Fruit fly (Drosophila melanogaster) whole organism, prepupa: ENCODE data around the gene zormin.
A peak's percentile ranks its signal among the peaks of the same experiment; 100 is the strongest.

Experiments used
- Blimp-1 ChIP-seq: fragments of 200-800 bp; sonication (Bioruptor generic); optimal IDR thresholded peaks from 3 replicates; lab custom pipeline; 2017; ENCODE audit warnings: missing biosample characterization, missing genetic modification characterization, mild to moderate bottlenecking, moderate library complexity, missing genetic modification reagents
- CG10631 ChIP-seq: fragments of 200-800 bp; sonication (Bioruptor generic); optimal IDR thresholded peaks from 2 replicates; lab custom pipeline; 2016; ENCODE audit warnings: missing biosample characterization, missing genetic modification characterization
- CG10669 ChIP-seq: fragments of 200-800 bp; sonication (Bioruptor generic); optimal IDR thresholded peaks from 3 replicates; lab custom pipeline; 2018; ENCODE audit warnings: missing biosample characterization, mild to moderate bottlenecking, missing genetic modification characterization, moderate library complexity
- CG11762 ChIP-seq: fragments of 200-800 bp; sonication (Bioruptor generic); optimal IDR thresholded peaks from 3 replicates; lab custom pipeline; 2016; ENCODE audit warnings: missing biosample characterization, missing genetic modification characterization; ENCODE audit not compliant: insufficient read depth
- CG11902 ChIP-seq: fragments of 200-800 bp; sonication (Bioruptor generic); optimal IDR thresholded peaks from 3 replicates; lab custom pipeline; 2016; ENCODE audit warnings: missing biosample characterization, missing genetic modification characterization
- CG15336 ChIP-seq: fragments of 200-800 bp; sonication (Bioruptor generic); IDR thresholded peaks from 2 replicates; pipeline ENCODE4 v1.3.6; 2022; ENCODE audit warnings: missing biosample characterization, missing genetic modification characterization
- CG1621 ChIP-seq: fragments of 200-800 bp; sonication (Bioruptor generic); optimal IDR thresholded peaks from 3 replicates; lab custom pipeline; 2018; ENCODE audit warnings: missing biosample characterization, mild to moderate bottlenecking, missing genetic modification characterization
- CG16779 ChIP-seq: fragments of 200-800 bp; sonication (Bioruptor generic); optimal IDR thresholded peaks from 3 replicates; lab custom pipeline; 2017; ENCODE audit warnings: missing biosample characterization, mild to moderate bottlenecking, missing genetic modification characterization
- CG31627 ChIP-seq: fragments of 200-800 bp; sonication (Bioruptor generic); optimal IDR thresholded peaks from 3 replicates; lab custom pipeline; 2016; ENCODE audit warnings: missing biosample characterization, missing genetic modification characterization
- CG32006 ChIP-seq: fragments of 200-800 bp; sonication (Bioruptor generic); optimal IDR thresholded peaks from 3 replicates; lab custom pipeline; 2017; ENCODE audit warnings: missing biosample characterization, mild to moderate bottlenecking, missing genetic modification characterization
- CG34406 ChIP-seq: fragments of 200-800 bp; sonication (Bioruptor generic); optimal IDR thresholded peaks from 3 replicates; lab custom pipeline; 2016; ENCODE audit warnings: missing biosample characterization, missing genetic modification characterization
- CG3919 ChIP-seq: fragments of 200-800 bp; sonication (Bioruptor generic); optimal IDR thresholded peaks from 3 replicates; lab custom pipeline; 2016; ENCODE audit warnings: missing biosample characterization, missing genetic modification characterization
- CG4318 ChIP-seq: fragments of 200-800 bp; sonication (Bioruptor generic); optimal IDR thresholded peaks from 3 replicates; lab custom pipeline; 2017; ENCODE audit warnings: missing biosample characterization, mild to moderate bottlenecking, missing genetic modification characterization
- CG6163 ChIP-seq: fragments of 200-800 bp; sonication (Bioruptor generic); IDR thresholded peaks from 3 replicates; pipeline ENCODE4 v1.3.6; 2022; ENCODE audit warnings: missing biosample characterization, missing genetic modification characterization
- CG6276 ChIP-seq: fragments of 200-800 bp; sonication (Bioruptor generic); optimal IDR thresholded peaks from 2 replicates; lab custom pipeline; 2017; ENCODE audit warnings: missing biosample characterization, mild to moderate bottlenecking, missing genetic modification characterization
- CG6792 ChIP-seq: fragments of 200-800 bp; sonication (Bioruptor generic); optimal IDR thresholded peaks from 3 replicates; lab custom pipeline; 2016; ENCODE audit warnings: missing biosample characterization, missing genetic modification characterization
- CG6808 ChIP-seq: fragments of 200-800 bp; sonication (Bioruptor generic); optimal IDR thresholded peaks from 3 replicates; lab custom pipeline; 2017; ENCODE audit warnings: missing biosample characterization, missing genetic modification characterization, mild to moderate bottlenecking, moderate library complexity, missing genetic modification reagents
- CG6854 ChIP-seq: fragments of 200-800 bp; sonication (Bioruptor generic); optimal IDR thresholded peaks from 2 replicates; lab custom pipeline; 2017; ENCODE audit warnings: missing biosample characterization, mild to moderate bottlenecking, missing genetic modification characterization
- CG7368 ChIP-seq: fragments of 200-800 bp; sonication (Bioruptor generic); optimal IDR thresholded peaks from 3 replicates; lab custom pipeline; 2016; ENCODE audit warnings: missing biosample characterization, missing genetic modification characterization
- CG8119 ChIP-seq: fragments of 200-800 bp; sonication (Bioruptor generic); IDR thresholded peaks from 3 replicates; pipeline ENCODE4 v1.3.6; 2022; ENCODE audit warnings: missing biosample characterization, missing genetic modification characterization
- CG8319 ChIP-seq: fragments of 200-800 bp; sonication (Bioruptor generic); optimal IDR thresholded peaks from 3 replicates; lab custom pipeline; 2016; ENCODE audit warnings: missing biosample characterization, missing genetic modification characterization
- CG8632 ChIP-seq: fragments of 200-800 bp; sonication (Bioruptor generic); optimal IDR thresholded peaks from 3 replicates; lab custom pipeline; 2016; ENCODE audit warnings: missing biosample characterization, missing genetic modification characterization
- CG9139 ChIP-seq: fragments of 200-800 bp; sonication (Bioruptor generic); optimal IDR thresholded peaks from 3 replicates; lab custom pipeline; 2017; ENCODE audit warnings: missing biosample characterization, mild to moderate bottlenecking, missing genetic modification characterization
- Eip75B ChIP-seq: fragments of 200-800 bp; sonication (Bioruptor generic); optimal IDR thresholded peaks from 3 replicates; lab custom pipeline; 2016; ENCODE audit warnings: missing biosample characterization, missing genetic modification characterization
- Eip78C ChIP-seq: fragments of 200-800 bp; sonication (Bioruptor generic); peaks from one replicate; lab custom pipeline; 2016; ENCODE audit warnings: missing biosample characterization, missing genetic modification characterization
- Eip93F ChIP-seq: fragments of 200-800 bp; sonication (Bioruptor generic); optimal IDR thresholded peaks from 2 replicates; lab custom pipeline; 2016; ENCODE audit warnings: missing biosample characterization, mild to moderate bottlenecking, missing genetic modification characterization
- Ets96B ChIP-seq: fragments of 200-800 bp; optimal IDR thresholded peaks from 2 replicates; lab custom pipeline; 2019; ENCODE audit warnings: missing biosample characterization, mild to moderate bottlenecking, missing genetic modification characterization, moderate library complexity
- Hr38 ChIP-seq: sonication (Bioruptor generic); optimal IDR thresholded peaks from 2 replicates; lab custom pipeline; 2016; ENCODE audit warnings: missing biosample characterization, missing genetic modification characterization
- Hr39 ChIP-seq: fragments of 200-800 bp; sonication (Bioruptor generic); optimal IDR thresholded peaks from 2 replicates; lab custom pipeline; 2016; ENCODE audit warnings: missing biosample characterization, missing genetic modification characterization
- Hr4 ChIP-seq: fragments of 200-800 bp; sonication (Bioruptor generic); optimal IDR thresholded peaks from 3 replicates; lab custom pipeline; 2016; ENCODE audit warnings: missing biosample characterization, missing genetic modification characterization
- Lpt ChIP-seq: fragments of 200-800 bp; sonication (Bioruptor generic); optimal IDR thresholded peaks from 3 replicates; lab custom pipeline; 2016; ENCODE audit warnings: missing biosample characterization, missing genetic modification characterization
- OdsH ChIP-seq: fragments of 200-800 bp; sonication (Bioruptor generic); optimal IDR thresholded peaks from 3 replicates; lab custom pipeline; 2016; ENCODE audit warnings: missing biosample characterization, missing genetic modification characterization
- Smox ChIP-seq: fragments of 200-800 bp; sonication (Bioruptor generic); optimal IDR thresholded peaks from 3 replicates; lab custom pipeline; 2016; ENCODE audit warnings: missing biosample characterization, missing genetic modification characterization
- Sox102F ChIP-seq: fragments of 200-800 bp; sonication (Bioruptor generic); optimal IDR thresholded peaks from 2 replicates; lab custom pipeline; 2016; ENCODE audit warnings: missing biosample characterization, mild to moderate bottlenecking, missing genetic modification characterization
- Sox14 ChIP-seq: fragments of 200-800 bp; sonication (Bioruptor generic); optimal IDR thresholded peaks from 3 replicates; lab custom pipeline; 2016; ENCODE audit warnings: missing biosample characterization, missing genetic modification characterization
- Sox15 ChIP-seq: fragments of 200-800 bp; sonication (Bioruptor generic); optimal IDR thresholded peaks from 3 replicates; lab custom pipeline; 2016; ENCODE audit warnings: missing biosample characterization, missing genetic modification characterization
- achi ChIP-seq: fragments of 200-800 bp; sonication (Bioruptor generic); optimal IDR thresholded peaks from 3 replicates; lab custom pipeline; 2016; ENCODE audit warnings: missing biosample characterization, missing genetic modification characterization
- acj6 ChIP-seq: fragments of 200-800 bp; sonication (Bioruptor generic); optimal IDR thresholded peaks from 3 replicates; lab custom pipeline; 2016; ENCODE audit warnings: missing biosample characterization, missing genetic modification characterization
- cyc ChIP-seq: fragments of 200-800 bp; sonication (Bioruptor generic); optimal IDR thresholded peaks from 3 replicates; lab custom pipeline; 2016; ENCODE audit warnings: missing biosample characterization, missing genetic modification characterization
- eg ChIP-seq: fragments of 200-800 bp; sonication (Bioruptor generic); IDR thresholded peaks from 3 replicates; pipeline ENCODE4 v1.3.6; 2022; ENCODE audit warnings: missing biosample characterization, missing genetic modification characterization
- esn ChIP-seq: fragments of 200-800 bp; sonication (Bioruptor generic); optimal IDR thresholded peaks from 2 replicates; lab custom pipeline; 2016; ENCODE audit warnings: missing biosample characterization, mild to moderate bottlenecking, missing genetic modification characterization, moderate library complexity
- fd59A ChIP-seq: fragments of 200-800 bp; sonication (Bioruptor generic); optimal IDR thresholded peaks from 2 replicates; lab custom pipeline; 2017; ENCODE audit warnings: missing biosample characterization, mild to moderate bottlenecking, missing genetic modification characterization, missing genetic modification reagents
- fd85E ChIP-seq: fragments of 200-800 bp; sonication (Bioruptor generic); optimal IDR thresholded peaks from 3 replicates; lab custom pipeline; 2016; ENCODE audit warnings: missing biosample characterization, missing genetic modification characterization
- net ChIP-seq: fragments of 200-800 bp; sonication (Bioruptor generic); optimal IDR thresholded peaks from 3 replicates; lab custom pipeline; 2016; ENCODE audit warnings: missing biosample characterization, missing genetic modification characterization
- pdm3 ChIP-seq: fragments of 200-800 bp; sonication (Bioruptor generic); optimal IDR thresholded peaks from 3 replicates; lab custom pipeline; 2016; ENCODE audit warnings: missing biosample characterization, missing genetic modification characterization
- salr ChIP-seq, 2 experiments: fragments of 200-800 bp; sonication (Bioruptor generic); optimal IDR thresholded peaks; 3 replicates each; lab custom pipeline; 2016 to 2018; ENCODE audit warnings: missing biosample characterization in 2 of 2, missing genetic modification characterization in 2 of 2, mild to moderate bottlenecking in 1 of 2
- spab ChIP-seq: fragments of 200-800 bp; sonication (Bioruptor generic); optimal IDR thresholded peaks from 2 replicates; lab custom pipeline; 2017; ENCODE audit warnings: missing biosample characterization, mild to moderate bottlenecking, missing genetic modification characterization, missing genetic modification reagents
- svp ChIP-seq: fragments of 200-800 bp; sonication (Bioruptor generic); peaks from one replicate; lab custom pipeline; 2016; ENCODE audit warnings: missing biosample characterization, missing genetic modification characterization
- topi ChIP-seq: fragments of 200-800 bp; sonication (Bioruptor generic); optimal IDR thresholded peaks from 3 replicates; lab custom pipeline; 2016; ENCODE audit warnings: missing biosample characterization, missing genetic modification characterization
- vri ChIP-seq: fragments of 200-800 bp; sonication (Bioruptor generic); optimal IDR thresholded peaks from 3 replicates; lab custom pipeline; 2016; ENCODE audit warnings: missing biosample characterization, mild to moderate bottlenecking, missing genetic modification characterization

The zormin gene

DNA sequence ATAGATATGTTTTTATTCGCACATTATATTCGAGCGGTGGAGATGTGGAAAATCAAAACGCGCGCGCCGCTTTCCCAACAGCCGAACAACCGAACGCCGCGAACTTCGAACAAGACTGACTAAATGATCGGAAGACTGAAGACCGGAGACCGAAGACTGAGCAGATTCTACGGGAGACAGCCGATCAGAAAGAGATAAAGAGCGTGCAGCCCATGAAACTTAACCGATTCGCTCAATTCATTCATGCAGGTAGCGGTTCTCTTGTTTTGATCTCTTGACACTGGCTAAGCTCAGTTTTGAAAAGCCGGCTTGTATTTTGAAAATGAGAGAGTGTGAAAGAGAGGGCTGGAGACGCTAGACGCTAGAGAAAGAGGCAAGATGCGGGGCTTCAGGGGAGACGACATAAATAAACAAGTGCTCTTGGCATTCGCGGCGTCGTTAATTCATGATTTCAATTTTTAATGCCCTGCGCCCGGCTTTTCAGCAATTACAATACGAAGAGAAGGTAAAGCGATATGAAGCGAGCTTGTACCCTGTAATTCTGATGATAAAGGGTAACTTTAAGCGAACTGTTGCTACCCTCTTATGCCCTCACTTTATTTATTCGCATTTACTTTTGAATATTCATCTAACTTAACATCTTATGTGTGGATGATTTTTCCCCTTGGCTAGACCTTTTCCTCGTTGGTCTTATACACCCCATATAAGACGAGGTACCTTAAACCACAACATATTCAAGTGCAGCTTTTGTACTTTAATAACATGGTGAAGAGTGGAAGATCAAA is at the start of gene zormin:
zormin (minus strand) TSS at position 113 of the 785 bp plus-strand sequence.
- TF ChIP-seq spab, result peak; percentile 61
- peak; percentile 6 for TF ChIP-seq Lpt
- peak; percentile 93 for TF ChIP-seq svp (GFP tag; lab: Kevin White, UChicago)
- no peak for TF ChIP-seq CG16779 (tag; lab: Kevin White, UChicago)
- TF ChIP-seq CG8319 (GFP tag; lab: Kevin White, UChicago), result peak; percentile 59
- TF ChIP-seq Hr39 (GFP tag; lab: Kevin White, UChicago), result peak; percentile 74
- peak; percentile 55 for TF ChIP-seq Blimp-1 (GFP tag; lab: Kevin White, UChicago)
- peak; percentile 86 for TF ChIP-seq CG11902
- peak; percentile 88 for TF ChIP-seq CG6163 (GFP tag; lab: Robert Waterston, UW)
- TF ChIP-seq acj6 (GFP tag; lab: Kevin White, UChicago), result peak; percentile 81
- TF ChIP-seq cyc (GFP tag; lab: Kevin White, UChicago), result peak; percentile 88
- peak; percentile 46; the same call in 1 of the 2 replicates for TF ChIP-seq CG15336 (GFP tag; lab: Robert Waterston, UW)
- peak; percentile 72 for TF ChIP-seq CG6792 (GFP tag; lab: Kevin White, UChicago)
- peak; percentile 61 for TF ChIP-seq CG31627 (GFP tag; lab: Kevin White, UChicago)
- no peak for TF ChIP-seq Eip93F
- peak; percentile 68 for TF ChIP-seq CG34406 (GFP tag; lab: Kevin White, UChicago)
- TF ChIP-seq CG1621 (tag; lab: Kevin White, UChicago), result peak; percentile 73
- peak; percentile 64 for TF ChIP-seq CG32006
- TF ChIP-seq esn (GFP tag; lab: Kevin White, UChicago), result peak; percentile 70
- TF ChIP-seq salr (GFP tag; optimal IDR thresholded peaks at IDR 0.05; lab: Kevin White, UChicago), result peak in 1 of 2 experiments; percentile 70
- TF ChIP-seq Sox14 (GFP tag; lab: Kevin White, UChicago), result peak; percentile 66
- TF ChIP-seq CG10669 (GFP tag; lab: Kevin White, UChicago), result peak; percentile 76
- TF ChIP-seq CG6808 (GFP tag; lab: Kevin White, UChicago), result peak; percentile 43
- peak; percentile 53; the same call in 2 of the 3 replicates for TF ChIP-seq CG8119
- TF ChIP-seq achi, result peak; percentile 68
- peak; percentile 87 for TF ChIP-seq CG3919 (GFP tag; lab: Kevin White, UChicago)
- TF ChIP-seq pdm3 (GFP tag; lab: Kevin White, UChicago), result peak; percentile 77
- peak; percentile 63 for TF ChIP-seq net (GFP tag; lab: Kevin White, UChicago)
- peak; percentile 77 for TF ChIP-seq Ets96B
- peak; percentile 3 for TF ChIP-seq CG6276 (GFP tag; lab: Kevin White, UChicago)
- peak; percentile 37 for TF ChIP-seq Sox15 (GFP tag; lab: Kevin White, UChicago)
- peak; percentile 75 for TF ChIP-seq Eip75B
- peak; percentile 82 for TF ChIP-seq topi (GFP tag; lab: Kevin White, UChicago)
- peak; percentile 96 for TF ChIP-seq Eip78C
- TF ChIP-seq fd85E (GFP tag; lab: Kevin White, UChicago), result peak; percentile 27
- peak; percentile 8 for TF ChIP-seq CG9139 (GFP tag; lab: Kevin White, UChicago)
- TF ChIP-seq Sox102F, result peak; percentile 62
- TF ChIP-seq CG4318 (GFP tag; lab: Kevin White, UChicago), result peak; percentile 24
- peak; percentile 63 for TF ChIP-seq Hr4 (GFP tag; lab: Kevin White, UChicago)
- peak; percentile 73 for TF ChIP-seq CG10631 (GFP tag; lab: Kevin White, UChicago)
- TF ChIP-seq CG6854 (GFP tag; lab: Kevin White, UChicago), result peak; percentile 60
- no peak for TF ChIP-seq vri (GFP tag; lab: Kevin White, UChicago)
- TF ChIP-seq CG8632 (GFP tag; lab: Kevin White, UChicago), result peak; percentile 57
- peak; percentile 56 for TF ChIP-seq fd59A (GFP tag; lab: Kevin White, UChicago)
- peak; percentile 62 for TF ChIP-seq CG11762 (GFP tag; lab: Kevin White, UChicago)
- peak; percentile 77 for TF ChIP-seq CG7368 (GFP tag; lab: Kevin White, UChicago)
- TF ChIP-seq OdsH (GFP tag; lab: Kevin White, UChicago), result peak; percentile 75
- no peak for TF ChIP-seq Hr38 (GFP tag; lab: Kevin White, UChicago)
- TF ChIP-seq Smox, result peak; percentile 56
- no peak; the same call in 1 of the 3 replicates for TF ChIP-seq eg (GFP tag; lab: Robert Waterston, UW)
